Worm (Caenorhabditis elegans) whole organism, L2 larva: ENCODE results near the gene W09C2.10.

ENCODE experiments used
- F13H6.1 ChIP-seq: sonication (generic microtip); optimal IDR thresholded peaks from 2 replicates; lab custom pipeline; 2016; ENCODE audit warnings: missing genetic modification characterization, missing compliant biosample characterization
- Y55F3AM.14 ChIP-seq: fragments of 200-800 bp; sonication (Bioruptor generic); optimal IDR thresholded peaks from 2 replicates; lab custom pipeline; 2018; ENCODE audit warnings: mild to moderate bottlenecking, missing genetic modification characterization, missing compliant biosample characterization
- ZK546.5 ChIP-seq: sonication (generic microtip); optimal IDR thresholded peaks from 2 replicates; lab custom pipeline; 2017; ENCODE audit warnings: missing biosample characterization, missing genetic modification characterization
- alr-1 ChIP-seq: fragments of 150-350 bp; optimal IDR thresholded peaks from 2 replicates; lab custom pipeline; 2014; ENCODE audit warnings: missing biosample characterization, missing genetic modification characterization
- aly-2 ChIP-seq: fragments of 150-350 bp; optimal IDR thresholded peaks from 2 replicates; lab custom pipeline; 2014; ENCODE audit warnings: missing biosample characterization, missing genetic modification characterization
- blmp-1 ChIP-seq: sonication (generic microtip); optimal IDR thresholded peaks from 2 replicates; lab custom pipeline; 2017; ENCODE audit warnings: missing genetic modification characterization, mild to moderate bottlenecking, missing compliant biosample characterization, antibody characterized with exemption, moderate library complexity; ENCODE audit not compliant: insufficient read depth
- ceh-82 ChIP-seq: fragments of 150-350 bp; optimal IDR thresholded peaks from 2 replicates; lab custom pipeline; 2014; ENCODE audit warnings: missing biosample characterization, missing genetic modification characterization
- crh-2 ChIP-seq: sonication (generic microtip); optimal IDR thresholded peaks from 2 replicates; lab custom pipeline; 2017; ENCODE audit warnings: missing biosample characterization, missing genetic modification characterization
- dmd-4 ChIP-seq: sonication (generic microtip); optimal IDR thresholded peaks from 2 replicates; lab custom pipeline; 2017; ENCODE audit warnings: missing biosample characterization, missing genetic modification characterization
- egl-27 ChIP-seq: sonication (generic microtip); optimal IDR thresholded peaks from 3 replicates; lab custom pipeline; 2017; ENCODE audit warnings: missing biosample characterization, missing genetic modification reagents, missing genetic modification characterization
- elt-1 ChIP-seq: fragments of 150-350 bp; optimal IDR thresholded peaks from 2 replicates; lab custom pipeline; 2014; ENCODE audit warnings: missing biosample characterization, missing genetic modification characterization
- elt-3 ChIP-seq: sonication (generic microtip); optimal IDR thresholded peaks from 2 replicates; lab custom pipeline; 2017; ENCODE audit warnings: missing biosample characterization, missing genetic modification characterization
- fos-1 ChIP-seq: fragments of 150-350 bp; optimal IDR thresholded peaks from 2 replicates; lab custom pipeline; 2014; ENCODE audit warnings: missing biosample characterization, missing genetic modification characterization
- gmeb-1 ChIP-seq: fragments of 150-350 bp; optimal IDR thresholded peaks from 2 replicates; lab custom pipeline; 2014; ENCODE audit warnings: missing biosample characterization, missing genetic modification characterization
- lin-39 ChIP-seq: fragments of 150-350 bp; optimal IDR thresholded peaks from 2 replicates; lab custom pipeline; 2014; ENCODE audit warnings: missing biosample characterization, missing genetic modification reagents, missing genetic modification characterization
- lsy-2 ChIP-seq, 2 experiments: fragments of 150-350 bp in 1 of 2; sonication (generic microtip) in 1 of 2; optimal IDR thresholded peaks; 2 replicates each; lab custom pipeline; 2014 to 2017; ENCODE audit warnings: missing biosample characterization in 2 of 2, missing genetic modification characterization in 2 of 2
- mbf-1 ChIP-seq: sonication (generic microtip); optimal IDR thresholded peaks from 2 replicates; lab custom pipeline; 2017; ENCODE audit warnings: missing biosample characterization, missing genetic modification characterization
- mdl-1 ChIP-seq, 2 experiments: fragments of 150-350 bp in 1 of 2; sonication (generic microtip) in 1 of 2; optimal IDR thresholded peaks; 2 replicates each; lab custom pipeline; 2017; ENCODE audit warnings: missing biosample characterization in 2 of 2, missing genetic modification characterization in 2 of 2
- nhr-10 ChIP-seq: sonication (generic microtip); optimal IDR thresholded peaks from 2 replicates; lab custom pipeline; 2017; ENCODE audit warnings: missing biosample characterization, missing genetic modification characterization
- nhr-11 ChIP-seq: fragments of 150-350 bp; optimal IDR thresholded peaks from 2 replicates; lab custom pipeline; 2014; ENCODE audit warnings: missing biosample characterization, missing genetic modification characterization
- nhr-12 ChIP-seq: fragments of 150-350 bp; optimal IDR thresholded peaks from 2 replicates; lab custom pipeline; 2014; ENCODE audit warnings: missing biosample characterization, missing genetic modification characterization
- nhr-129 ChIP-seq: fragments of 150-350 bp; optimal IDR thresholded peaks from 2 replicates; lab custom pipeline; 2014; ENCODE audit warnings: missing biosample characterization, missing genetic modification characterization
- nhr-21 ChIP-seq: fragments of 150-350 bp; optimal IDR thresholded peaks from 2 replicates; lab custom pipeline; 2014; ENCODE audit warnings: missing biosample characterization, missing genetic modification characterization
- nhr-23 ChIP-seq: fragments of 150-350 bp; optimal IDR thresholded peaks from 2 replicates; lab custom pipeline; 2014; ENCODE audit warnings: missing biosample characterization, missing genetic modification reagents, missing genetic modification characterization
- nhr-25 ChIP-seq: fragments of 150-350 bp; sonication (generic microtip); optimal IDR thresholded peaks from 3 replicates; lab custom pipeline; 2014; ENCODE audit warnings: missing biosample characterization, missing genetic modification characterization
- nhr-77 ChIP-seq: fragments of 150-350 bp; optimal IDR thresholded peaks from 2 replicates; lab custom pipeline; 2014; ENCODE audit warnings: missing biosample characterization, missing genetic modification characterization
- sem-4 ChIP-seq: fragments of 150-350 bp; optimal IDR thresholded peaks from 2 replicates; lab custom pipeline; 2014; ENCODE audit warnings: missing biosample characterization, missing genetic modification reagents, missing genetic modification characterization
- sma-9 ChIP-seq, 2 experiments: fragments of 150-350 bp in 1 of 2; sonication (generic microtip) in 1 of 2; optimal IDR thresholded peaks; 2 replicates each; lab custom pipeline; 2014 to 2016; ENCODE audit warnings: missing genetic modification characterization in 2 of 2, mild to moderate bottlenecking in 1 of 2, missing biosample characterization in 1 of 2, missing compliant biosample characterization in 1 of 2, missing genetic modification reagents in 1 of 2, moderate library complexity in 1 of 2
- snpc-4 ChIP-seq: fragments of 150-350 bp; optimal IDR thresholded peaks from 2 replicates; lab custom pipeline; 2014; ENCODE audit warnings: missing biosample characterization, missing genetic modification characterization
- unc-39 ChIP-seq: fragments of 150-350 bp; optimal IDR thresholded peaks from 2 replicates; lab custom pipeline; 2014; ENCODE audit warnings: missing biosample characterization, missing genetic modification characterization
- unc-55 ChIP-seq: fragments of 150-350 bp; sonication (generic microtip); optimal IDR thresholded peaks from 3 replicates; lab custom pipeline; 2014; ENCODE audit warnings: missing biosample characterization, missing genetic modification reagents, missing genetic modification characterization
- zag-1 ChIP-seq: fragments of 150-350 bp; optimal IDR thresholded peaks from 2 replicates; lab custom pipeline; 2014; ENCODE audit warnings: missing biosample characterization, missing genetic modification characterization
- ztf-11 ChIP-seq: sonication (generic microtip); optimal IDR thresholded peaks from 2 replicates; lab custom pipeline; 2017; ENCODE audit warnings: missing biosample characterization, missing genetic modification characterization
- ztf-4 ChIP-seq: fragments of 150-350 bp; optimal IDR thresholded peaks from 2 replicates; lab custom pipeline; 2014; ENCODE audit warnings: missing biosample characterization, missing genetic modification characterization

W09C2.10 gene

DNA sequence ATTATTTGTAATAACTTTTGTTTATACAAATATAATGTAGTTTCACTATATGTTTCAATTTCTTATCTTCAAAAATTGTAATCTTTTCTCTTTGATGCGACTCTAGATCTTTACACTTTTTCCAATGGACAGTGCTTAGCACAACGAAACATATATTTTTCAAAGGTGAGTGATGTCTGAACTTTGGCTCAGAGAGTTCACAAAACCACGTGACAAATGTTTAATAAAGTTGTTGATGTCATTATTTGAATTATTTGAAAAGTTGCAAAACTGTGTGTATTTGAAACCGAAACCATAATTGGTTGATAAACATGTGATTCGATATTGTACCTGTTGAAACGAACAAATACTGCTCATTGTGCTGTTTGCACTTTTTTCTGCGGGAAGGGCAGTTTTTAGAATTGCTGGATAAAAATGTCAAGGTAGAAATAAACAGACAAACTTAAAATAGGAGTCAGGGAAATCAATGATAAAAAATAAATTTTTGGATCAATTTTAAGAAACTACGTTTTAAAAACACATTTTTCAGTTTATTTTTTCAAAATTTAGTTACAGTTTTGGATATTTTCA is 43.3 kb upstream of the W09C2.10 start:
- TF ChIP-seq ztf-4 (tag; lab: Kevin White, UChicago) (peak; percentile 38), F13H6.1 (tag; lab: Kevin White, UChicago) (peak; percentile 59), lsy-2 (tag; optimal IDR thresholded peaks at IDR 0.05; lab: Kevin White, UChicago) (peak in 1 of 2 experiments; percentile 39), sma-9 (GFP tag; optimal IDR thresholded peaks at IDR 0.05; lab: Kevin White, UChicago) (peak; percentile 77), sma-9 (tag; optimal IDR thresholded peaks at IDR 0.05; lab: Kevin White, UChicago) (no peak), zag-1 (tag; lab: Kevin White, UChicago) (no peak), nhr-23 (no peak), nhr-129 (tag; lab: Kevin White, UChicago) (peak; percentile 3), crh-2 (tag; lab: Kevin White, UChicago) (peak; percentile 44), Y55F3AM.14 (GFP tag; lab: Kevin White, UChicago) (no peak)

DNA sequence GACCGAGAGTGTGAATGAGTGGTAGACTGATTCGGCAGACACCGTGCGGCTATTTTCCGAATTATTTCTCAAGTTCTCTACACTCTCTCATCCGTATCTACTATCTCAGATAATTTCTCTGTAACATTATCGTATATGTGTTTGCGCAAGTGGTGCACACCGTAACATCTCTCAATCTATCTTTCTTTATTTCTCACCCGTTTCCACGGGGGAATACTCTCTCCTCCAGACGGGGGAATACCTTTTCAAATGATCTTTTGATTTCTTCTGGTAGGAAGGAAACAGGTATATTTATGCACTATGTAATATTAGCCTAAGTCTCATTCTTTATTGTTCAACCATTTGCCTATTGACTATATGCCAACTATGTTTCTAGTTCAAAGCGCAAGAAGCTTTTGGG is 42.2 kb upstream of the W09C2.10 start:
- TF ChIP-seq zag-1 (tag; lab: Kevin White, UChicago) (no peak), unc-55 (GFP tag; lab: Kevin White, UChicago) (no peak), sem-4 (tag; lab: Kevin White, UChicago) (no peak), ZK546.5 (tag; lab: Kevin White, UChicago) (no peak), sma-9 (GFP tag; optimal IDR thresholded peaks at IDR 0.05; lab: Kevin White, UChicago) (peak; percentile 90), sma-9 (tag; optimal IDR thresholded peaks at IDR 0.05; lab: Kevin White, UChicago) (no peak), mdl-1 (tag; optimal IDR thresholded peaks at IDR 0.05; lab: Kevin White, UChicago) (no peak), F13H6.1 (tag; lab: Kevin White, UChicago) (peak; percentile 22), elt-3 (tag; lab: Kevin White, UChicago) (no peak)
- TF ChIP-seq, all 48 proteins: peak for 2

DNA sequence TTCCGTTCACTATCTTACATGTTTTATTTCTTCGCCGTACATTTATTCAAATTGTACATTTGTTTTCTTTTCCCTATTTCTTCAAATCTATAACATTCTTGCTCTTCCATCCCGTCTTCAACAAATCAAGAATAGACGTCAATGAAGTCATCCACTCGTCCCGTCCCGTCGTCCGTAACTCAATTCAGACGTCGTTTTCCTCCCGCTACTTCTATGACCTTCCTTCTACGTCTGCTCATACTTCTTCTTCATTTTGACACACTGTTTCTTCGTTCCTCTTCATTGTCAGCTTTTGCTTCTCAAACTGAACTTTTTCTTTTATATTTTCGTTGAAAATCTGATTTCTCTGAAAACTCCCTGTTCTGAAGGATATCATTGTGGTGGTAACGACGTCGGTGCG is 35.1 kb upstream of the W09C2.10 start:
- no peak for TF ChIP-seq ztf-11 (tag; lab: Kevin White, UChicago)
- no peak for TF ChIP-seq alr-1
- TF ChIP-seq nhr-12 (tag; lab: Kevin White, UChicago): no peak
- no peak for TF ChIP-seq unc-39 (tag; lab: Kevin White, UChicago)
- TF ChIP-seq nhr-77 (tag; lab: Kevin White, UChicago): no peak
- no peak for TF ChIP-seq nhr-10 (tag; lab: Kevin White, UChicago)
- TF ChIP-seq crh-2 (tag; lab: Kevin White, UChicago): no peak
- no peak for TF ChIP-seq ZK546.5 (tag; lab: Kevin White, UChicago)
- TF ChIP-seq mbf-1 (tag; lab: Kevin White, UChicago): no peak
- TF ChIP-seq nhr-11 (tag; lab: Kevin White, UChicago): no peak
- TF ChIP-seq sma-9 (GFP tag; optimal IDR thresholded peaks at IDR 0.05; lab: Kevin White, UChicago): no peak
- no peak for TF ChIP-seq sma-9 (tag; optimal IDR thresholded peaks at IDR 0.05; lab: Kevin White, UChicago)
- TF ChIP-seq nhr-25 (tag; lab: Kevin White, UChicago): no peak
- TF ChIP-seq mdl-1 (tag; optimal IDR thresholded peaks at IDR 0.05; lab: Kevin White, UChicago): no peak
- TF ChIP-seq elt-1 (tag; lab: Kevin White, UChicago): no peak
- TF ChIP-seq Y55F3AM.14 (GFP tag; lab: Kevin White, UChicago): no peak
- no peak for TF ChIP-seq lsy-2 (tag; optimal IDR thresholded peaks at IDR 0.05; lab: Kevin White, UChicago)
- TF ChIP-seq, all 48 proteins: peak for 0

DNA sequence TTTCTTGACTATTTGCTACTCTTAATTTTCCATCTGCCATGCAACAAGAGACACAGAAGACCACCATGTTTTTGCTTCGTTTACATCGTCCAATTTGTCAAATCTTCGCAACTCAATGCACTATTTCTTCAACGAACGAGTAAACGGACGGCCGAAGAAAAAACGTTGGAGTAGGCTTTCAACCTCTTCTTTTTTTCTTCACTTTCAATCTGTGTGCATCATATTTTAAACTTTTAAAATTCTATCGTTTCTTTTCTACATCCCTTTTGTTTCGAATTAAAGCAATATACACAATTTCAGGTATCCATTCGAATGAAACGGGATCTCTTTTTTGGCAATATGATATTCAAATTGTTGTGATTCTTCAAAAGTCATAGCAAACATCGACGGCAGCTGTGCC is 32.9 kb upstream of the W09C2.10 start, which contains the start of gene acc-1:
TSS of gene acc-1 (plus strand) at position 301 of the 400 bp plus-strand sequence.
- no peak for TF ChIP-seq unc-55 (GFP tag; lab: Kevin White, UChicago)
- TF ChIP-seq sem-4 (tag; lab: Kevin White, UChicago): no peak
- no peak for TF ChIP-seq fos-1
- TF ChIP-seq blmp-1 (tag; lab: Kevin White, UChicago): no peak
- TF ChIP-seq egl-27 (tag; lab: Kevin White, UChicago): no peak
- TF ChIP-seq gmeb-1: no peak
- TF ChIP-seq ceh-82: no peak
- TF ChIP-seq snpc-4: no peak
- TF ChIP-seq nhr-10 (tag; lab: Kevin White, UChicago): no peak
- TF ChIP-seq nhr-21 (tag; lab: Kevin White, UChicago): no peak

DNA sequence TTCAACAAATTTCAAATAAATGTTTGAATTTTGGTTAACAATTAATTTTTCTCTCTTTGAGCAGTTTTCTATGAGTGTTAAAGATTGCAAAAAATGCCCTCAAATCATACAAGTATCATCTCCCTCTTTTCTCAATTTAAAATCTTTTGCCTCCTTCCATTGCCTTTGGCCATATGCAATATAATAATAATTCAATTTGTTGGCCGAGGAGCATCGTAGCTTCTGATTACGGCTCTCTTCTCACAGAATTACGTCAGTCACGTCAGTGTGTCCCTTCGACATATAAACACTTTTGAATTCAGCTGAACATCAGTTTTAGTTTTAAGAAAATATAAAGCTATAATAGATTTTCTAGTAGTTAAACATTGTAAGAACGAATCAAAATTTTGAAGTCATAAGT is 30.7 kb upstream of the W09C2.10 start:
- TF ChIP-seq nhr-11 (tag; lab: Kevin White, UChicago) (no peak), aly-2 (tag; lab: Kevin White, UChicago) (no peak), lin-39 (tag; lab: Kevin White, UChicago) (no peak), F13H6.1 (tag; lab: Kevin White, UChicago) (no peak), alr-1 (no peak), ceh-82 (no peak), dmd-4 (tag; lab: Kevin White, UChicago) (no peak), fos-1 (no peak)
